Fruit fly (Drosophila melanogaster) whole organism, adult: Measurements from ENCODE around the gene CecC.

Experiments
- CG11617 ChIP-seq: fragments of 200-800 bp; sonication (Bioruptor generic); optimal IDR thresholded peaks from 2 replicates; lab custom pipeline; 2017; ENCODE audit warnings: mild to moderate bottlenecking, missing biosample characterization, missing genetic modification reagents, missing genetic modification characterization
- CG12768 ChIP-seq: fragments of 200-800 bp; sonication (Bioruptor generic); optimal IDR thresholded peaks from 2 replicates; lab custom pipeline; 2017; ENCODE audit warnings: missing biosample characterization, missing genetic modification characterization, mild to moderate bottlenecking, moderate library complexity, missing genetic modification reagents
- CG14711 ChIP-seq: fragments of 200-800 bp; sonication (Bioruptor generic); optimal IDR thresholded peaks from 2 replicates; lab custom pipeline; 2018; ENCODE audit warnings: missing biosample characterization, mild to moderate bottlenecking, missing genetic modification characterization, moderate library complexity
- CG1620 ChIP-seq: fragments of 200-800 bp; sonication (Bioruptor generic); optimal IDR thresholded peaks from 2 replicates; lab custom pipeline; 2016; ENCODE audit warnings: missing biosample characterization, missing genetic modification characterization
- CG33017 ChIP-seq: fragments of 200-800 bp; sonication (Bioruptor generic); optimal IDR thresholded peaks from 2 replicates; lab custom pipeline; 2018; ENCODE audit warnings: missing biosample characterization, mild to moderate bottlenecking, missing genetic modification characterization, moderate library complexity
- CG5204 ChIP-seq: fragments of 200-800 bp; sonication (Bioruptor generic); optimal IDR thresholded peaks from 2 replicates; lab custom pipeline; 2016; ENCODE audit warnings: missing biosample characterization, missing genetic modification characterization
- CG7045 ChIP-seq: fragments of 200-800 bp; sonication (Bioruptor generic); optimal IDR thresholded peaks from 2 replicates; lab custom pipeline; 2017; ENCODE audit warnings: missing biosample characterization, mild to moderate bottlenecking, missing genetic modification characterization
- CG7101 ChIP-seq: fragments of 200-800 bp; sonication (Bioruptor generic); optimal IDR thresholded peaks from 2 replicates; lab custom pipeline; 2018; ENCODE audit warnings: missing biosample characterization, mild to moderate bottlenecking, missing genetic modification characterization, moderate library complexity
- Clk ChIP-seq: fragments of 200-800 bp; sonication (Bioruptor generic); optimal IDR thresholded peaks from 2 replicates; lab custom pipeline; 2017; ENCODE audit warnings: missing biosample characterization, missing genetic modification characterization
- Crg-1 ChIP-seq: fragments of 200-800 bp; sonication (Bioruptor generic); optimal IDR thresholded peaks from 2 replicates; lab custom pipeline; 2016; ENCODE audit warnings: missing biosample characterization, missing genetic modification characterization
- Hr96 ChIP-seq: fragments of 200-800 bp; sonication (Bioruptor generic); optimal IDR thresholded peaks from 2 replicates; lab custom pipeline; 2016; ENCODE audit warnings: missing biosample characterization, missing genetic modification characterization
- Mnt ChIP-seq: fragments of 200-800 bp; sonication (Bioruptor generic); optimal IDR thresholded peaks from 2 replicates; lab custom pipeline; 2016; ENCODE audit warnings: missing biosample characterization, mild to moderate bottlenecking, missing genetic modification characterization
- bab1 ChIP-seq: fragments of 200-800 bp; sonication (Bioruptor generic); optimal IDR thresholded peaks from 3 replicates; lab custom pipeline; 2019; ENCODE audit warnings: missing biosample characterization, mild to moderate bottlenecking, missing genetic modification characterization, moderate library complexity
- cic ChIP-seq: fragments of 200-800 bp; sonication (Bioruptor generic); optimal IDR thresholded peaks from 2 replicates; lab custom pipeline; 2017; ENCODE audit warnings: missing biosample characterization, mild to moderate bottlenecking, missing genetic modification characterization, moderate library complexity
- cnc ChIP-seq, 2 experiments: fragments of >200 bp; optimal IDR thresholded peaks; 2 replicates each; lab custom pipeline; 2017
- kay ChIP-seq: fragments of 200-800 bp; sonication (Bioruptor generic); peaks from one replicate; lab custom pipeline; 2016; ENCODE audit warnings: missing biosample characterization, missing genetic modification characterization, borderline replicate concordance
- ovo ChIP-seq: fragments of 200-800 bp; sonication (Bioruptor generic); optimal IDR thresholded peaks from 2 replicates; lab custom pipeline; 2016; ENCODE audit warnings: missing biosample characterization, missing genetic modification characterization
- pad ChIP-seq: fragments of 200-800 bp; sonication (Bioruptor generic); optimal IDR thresholded peaks from 3 replicates; lab custom pipeline; 2017; ENCODE audit warnings: missing biosample characterization, missing genetic modification characterization, mild to moderate bottlenecking, moderate library complexity, missing genetic modification reagents
- tj ChIP-seq: fragments of 200-800 bp; sonication (Bioruptor generic); optimal IDR thresholded peaks from 3 replicates; lab custom pipeline; 2017; ENCODE audit warnings: missing biosample characterization, mild to moderate bottlenecking, missing genetic modification characterization, moderate library complexity
- toe ChIP-seq: fragments of 200-800 bp; sonication (Bioruptor generic); optimal IDR thresholded peaks from 2 replicates; lab custom pipeline; 2016; ENCODE audit warnings: missing biosample characterization, missing genetic modification characterization

Gene CecC

DNA sequence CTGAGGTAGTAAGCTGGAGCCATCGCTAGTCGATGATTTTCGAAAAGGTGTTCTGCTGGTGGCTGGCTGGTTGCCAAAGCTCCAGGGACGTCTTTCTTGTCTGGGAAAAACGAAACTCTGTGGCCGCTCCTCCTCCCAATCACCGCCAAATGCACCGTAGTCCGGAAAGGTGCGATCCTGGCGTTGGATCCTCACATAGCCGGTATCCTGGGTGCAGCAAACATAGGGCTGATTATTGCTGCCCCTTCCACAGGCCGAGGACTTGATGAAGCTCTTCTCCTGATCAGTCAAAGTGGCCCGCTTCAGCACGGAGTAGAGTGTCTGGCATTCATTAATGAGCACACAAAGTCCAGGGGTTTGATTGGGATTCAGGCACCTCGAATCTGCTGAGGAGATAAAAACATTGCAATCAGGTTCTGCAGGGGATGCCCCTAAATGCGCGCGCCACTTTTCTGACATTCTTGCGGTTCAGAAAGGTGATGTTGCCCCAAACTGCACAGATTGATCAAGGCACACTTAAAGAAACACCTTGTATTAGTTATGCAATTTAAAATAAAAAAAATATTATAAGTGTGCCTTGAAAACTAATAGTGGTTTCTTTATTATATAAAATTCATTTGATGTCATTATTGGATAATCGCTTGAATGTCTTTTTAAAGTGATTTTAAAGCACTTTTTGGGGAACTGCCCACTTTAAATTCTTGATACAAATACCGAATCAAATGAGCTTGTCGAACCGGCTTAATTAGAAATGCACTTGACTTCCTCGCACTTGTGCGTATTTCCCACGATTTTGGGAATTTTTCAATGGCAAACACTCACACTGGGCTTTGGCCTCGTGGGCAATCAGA is 29.7 kb downstream of the CecC start:
- peak; percentile 53 for TF ChIP-seq kay (GFP tag; lab: Kevin White, UChicago)
- no peak for TF ChIP-seq pad (GFP tag; lab: Kevin White, UChicago)
- TF ChIP-seq Clk (GFP tag; lab: Kevin White, UChicago) = no peak

DNA sequence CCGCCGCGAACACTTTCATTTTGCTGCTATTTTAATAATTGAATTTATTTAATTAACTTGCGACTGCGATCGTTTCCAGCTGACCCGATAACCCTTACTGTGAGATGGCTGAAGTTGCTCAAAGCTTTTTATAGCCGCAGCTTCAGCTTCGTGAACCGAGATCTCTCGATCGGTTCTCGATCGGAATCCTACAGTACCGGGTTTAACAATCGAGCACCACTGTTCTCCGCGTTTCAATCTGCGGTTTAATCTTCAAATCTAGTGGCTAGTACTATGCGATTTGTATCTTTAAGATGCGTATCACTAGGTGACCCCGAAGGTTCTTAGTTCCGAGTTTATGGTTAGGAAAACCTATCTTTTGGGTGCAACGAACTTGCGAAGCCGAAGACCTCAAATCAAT is 30.3 kb downstream of the CecC start, which contains the start of gene CG9733:
TSS of gene CG9733 (minus strand) at position 101 of the 400 bp plus-strand sequence.
- no peak for TF ChIP-seq CG33017 (tag; lab: Kevin White, UChicago)
- TF ChIP-seq CG12768 (GFP tag; lab: Kevin White, UChicago) = no peak
- no peak for TF ChIP-seq ovo (GFP tag; lab: Kevin White, UChicago)
- no peak for TF ChIP-seq CG7045 (GFP tag; lab: Kevin White, UChicago)
- no peak for TF ChIP-seq Crg-1
- no peak for TF ChIP-seq kay (GFP tag; lab: Kevin White, UChicago)
- no peak for TF ChIP-seq CG1620
- no peak for TF ChIP-seq CG14711 (tag; lab: Kevin White, UChicago)

DNA sequence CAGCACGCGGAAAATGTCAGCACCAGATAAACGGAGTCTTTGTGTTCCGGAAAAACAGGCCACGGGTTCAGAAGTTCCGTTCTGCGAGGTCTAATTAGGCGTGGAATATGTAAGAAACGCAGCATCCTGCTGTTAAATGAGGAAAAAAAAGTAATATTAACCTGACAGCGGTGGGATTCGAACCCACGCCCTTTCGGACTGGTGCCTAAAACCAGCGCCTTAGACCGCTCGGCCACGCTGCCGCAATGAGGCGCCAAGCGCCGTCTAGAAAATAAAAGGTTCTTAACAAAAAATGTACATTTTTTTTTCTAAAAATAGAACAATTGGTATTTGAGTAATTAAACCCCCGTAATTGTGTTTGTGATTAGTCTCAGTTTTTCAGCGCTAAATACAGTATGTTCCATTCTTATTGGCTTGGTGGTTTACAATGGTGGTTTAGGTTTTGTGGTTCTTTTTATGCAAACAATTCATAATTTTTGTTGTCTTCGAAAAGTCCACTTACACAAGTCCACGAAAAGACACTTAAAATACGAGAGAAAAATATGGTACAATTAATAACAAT is 31.6 kb downstream of the CecC start:
- TF ChIP-seq cic (GFP tag; lab: Kevin White, UChicago) = no peak
- TF ChIP-seq cnc (optimal IDR thresholded peaks at IDR 0.05; lab: Kevin White, UChicago) = no peak
- no peak for TF ChIP-seq CG5204 (GFP tag; lab: Kevin White, UChicago)
- TF ChIP-seq CG7101 (tag; lab: Kevin White, UChicago) = no peak
- TF ChIP-seq kay (GFP tag; lab: Kevin White, UChicago) = no peak
- TF ChIP-seq Mnt (GFP tag; lab: Kevin White, UChicago) = no peak
- no peak for TF ChIP-seq tj (GFP tag; lab: Kevin White, UChicago)
- peak; percentile 48 for TF ChIP-seq CG12768 (GFP tag; lab: Kevin White, UChicago)
- no peak for TF ChIP-seq CG11617 (GFP tag; lab: Kevin White, UChicago)
- no peak for TF ChIP-seq ovo (GFP tag; lab: Kevin White, UChicago)
- peak; percentile 43 for TF ChIP-seq CG14711 (tag; lab: Kevin White, UChicago)
- no peak for TF ChIP-seq Clk (GFP tag; lab: Kevin White, UChicago)
- TF ChIP-seq toe (GFP tag; lab: Kevin White, UChicago) = no peak

DNA sequence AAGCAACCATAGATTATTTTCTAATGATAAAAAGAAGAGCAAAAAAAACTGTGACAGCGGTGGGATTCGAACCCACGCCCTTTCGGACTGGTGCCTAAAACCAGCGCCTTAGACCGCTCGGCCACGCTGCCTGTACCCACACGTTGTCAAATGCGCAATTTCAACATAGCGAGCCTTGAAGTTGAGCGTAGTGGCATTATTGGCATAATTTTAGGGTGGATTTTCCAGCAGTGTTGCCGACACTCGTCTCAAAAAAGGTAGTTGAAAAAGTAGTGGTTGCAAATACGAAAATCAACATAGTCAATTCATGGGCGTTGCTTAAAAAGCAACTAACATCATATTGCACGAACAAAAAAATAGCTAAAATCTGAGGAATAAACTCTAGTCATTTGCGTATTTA is 32.3 kb downstream of the CecC start:
- TF ChIP-seq pad (GFP tag; lab: Kevin White, UChicago) (no peak), CG33017 (tag; lab: Kevin White, UChicago) (no peak), CG12768 (GFP tag; lab: Kevin White, UChicago) (no peak), tj (GFP tag; lab: Kevin White, UChicago) (no peak), bab1 (peak; percentile 32), Mnt (GFP tag; lab: Kevin White, UChicago) (no peak)

DNA sequence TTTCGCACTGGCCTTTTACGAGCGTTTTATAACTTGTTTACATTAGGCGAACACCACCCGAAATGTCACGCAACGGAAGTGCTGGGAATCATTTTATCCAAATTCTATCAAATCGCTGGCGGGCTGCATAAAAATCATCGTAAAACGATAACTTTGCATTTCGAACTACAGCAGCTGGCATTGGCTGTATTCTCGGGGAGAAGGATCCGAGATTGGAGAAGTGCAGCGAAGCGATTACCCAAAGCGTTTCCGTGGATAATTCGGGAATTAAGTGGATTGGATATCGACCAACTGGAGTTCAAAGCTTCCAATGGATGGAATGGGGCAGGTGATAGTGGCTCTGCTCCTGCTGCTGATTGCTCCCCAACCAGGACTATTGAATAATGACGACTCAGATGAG is 33.0 kb downstream of the CecC start, which contains the start of gene CG34299:
TSS of gene CG34299 (plus strand) at position 301 of the 400 bp plus-strand sequence.
- TF ChIP-seq kay (GFP tag; lab: Kevin White, UChicago) (no peak), cnc (optimal IDR thresholded peaks at IDR 0.05; lab: Kevin White, UChicago) (no peak), pad (GFP tag; lab: Kevin White, UChicago) (no peak), CG5204 (GFP tag; lab: Kevin White, UChicago) (no peak), CG11617 (GFP tag; lab: Kevin White, UChicago) (no peak), tj (GFP tag; lab: Kevin White, UChicago) (no peak), CG12768 (GFP tag; lab: Kevin White, UChicago) (no peak), bab1 (no peak), CG14711 (tag; lab: Kevin White, UChicago) (no peak), CG7045 (GFP tag; lab: Kevin White, UChicago) (no peak), Hr96 (GFP tag; lab: Kevin White, UChicago) (no peak), toe (GFP tag; lab: Kevin White, UChicago) (no peak), Crg-1 (no peak), CG1620 (no peak), CG7101 (tag; lab: Kevin White, UChicago) (no peak), Mnt (GFP tag; lab: Kevin White, UChicago) (no peak), ovo (GFP tag; lab: Kevin White, UChicago) (no peak), cic (GFP tag; lab: Kevin White, UChicago) (no peak), Clk (GFP tag; lab: Kevin White, UChicago) (no peak), CG33017 (tag; lab: Kevin White, UChicago) (no peak)

DNA sequence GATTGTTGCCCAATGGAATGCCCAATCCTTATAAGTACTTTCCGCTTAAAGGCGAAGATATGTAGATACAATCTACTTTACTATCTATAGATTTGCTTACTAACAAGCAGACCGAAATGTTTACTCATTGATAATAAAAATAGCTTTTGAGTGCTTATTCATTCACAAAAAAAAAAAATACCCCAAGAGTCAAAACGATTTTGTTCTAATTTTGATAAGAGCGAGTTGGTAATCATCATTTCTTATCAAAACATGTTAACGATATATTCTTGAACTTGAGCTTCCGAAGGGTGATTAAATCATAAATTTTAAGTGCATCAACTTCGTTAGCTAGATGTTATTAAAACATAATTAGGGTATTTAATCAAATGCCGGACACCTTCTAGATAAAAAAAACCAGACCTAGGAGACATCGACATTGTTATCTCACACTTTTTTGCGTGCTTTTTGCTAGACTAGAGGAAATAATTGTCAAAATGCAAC is 34.3 kb downstream of the CecC start, which contains the start of gene CG9682:
TSS of gene CG9682 (plus strand) at position 433 of the 483 bp plus-strand sequence.
- no peak for TF ChIP-seq tj (GFP tag; lab: Kevin White, UChicago)
- no peak for TF ChIP-seq CG14711 (tag; lab: Kevin White, UChicago)
- TF ChIP-seq CG5204 (GFP tag; lab: Kevin White, UChicago) = no peak
- no peak for TF ChIP-seq cic (GFP tag; lab: Kevin White, UChicago)
- TF ChIP-seq CG33017 (tag; lab: Kevin White, UChicago) = no peak
- TF ChIP-seq Clk (GFP tag; lab: Kevin White, UChicago) = no peak
- TF ChIP-seq kay (GFP tag; lab: Kevin White, UChicago) = no peak
- no peak for TF ChIP-seq toe (GFP tag; lab: Kevin White, UChicago)
- TF ChIP-seq CG7045 (GFP tag; lab: Kevin White, UChicago) = no peak
- TF ChIP-seq ovo (GFP tag; lab: Kevin White, UChicago) = no peak
- no peak for TF ChIP-seq cnc (optimal IDR thresholded peaks at IDR 0.05; lab: Kevin White, UChicago)
- no peak for TF ChIP-seq CG11617 (GFP tag; lab: Kevin White, UChicago)
- TF ChIP-seq CG7101 (tag; lab: Kevin White, UChicago) = no peak
- TF ChIP-seq Hr96 (GFP tag; lab: Kevin White, UChicago) = no peak
